Worm (Caenorhabditis elegans) whole organism, L3 larva: Measurements from ENCODE around the gene Y47D3A.13.
"Not testable (repeated sequence)": the region's sequence is repeated elsewhere in the genome, so short reads cannot be mapped to it uniquely, and the experiment has no call there.

Experiments
- R02D3.7 ChIP-seq: fragments of 150-350 bp; optimal IDR thresholded peaks from 2 replicates; lab custom pipeline; 2014; ENCODE audit warnings: missing biosample characterization, missing genetic modification characterization
- ZK546.5 ChIP-seq: sonication (generic microtip); optimal IDR thresholded peaks from 2 replicates; lab custom pipeline; 2017; ENCODE audit warnings: missing biosample characterization, missing genetic modification characterization
- aly-2 ChIP-seq: fragments of 150-350 bp; optimal IDR thresholded peaks from 2 replicates; lab custom pipeline; 2014; ENCODE audit warnings: missing biosample characterization, missing genetic modification characterization
- ama-1 ChIP-seq: fragments of 150-350 bp; optimal IDR thresholded peaks from 2 replicates; lab custom pipeline; 2018
- ceh-82 ChIP-seq: fragments of 150-350 bp; optimal IDR thresholded peaks from 2 replicates; lab custom pipeline; 2014; ENCODE audit warnings: missing biosample characterization, missing genetic modification characterization
- egl-5 ChIP-seq: fragments of 150-350 bp; optimal IDR thresholded peaks from 2 replicates; lab custom pipeline; 2017; ENCODE audit warnings: missing biosample characterization, missing genetic modification reagents, missing genetic modification characterization, inconsistent platforms
- elt-1 ChIP-seq: fragments of 150-350 bp; optimal IDR thresholded peaks from 2 replicates; lab custom pipeline; 2014; ENCODE audit warnings: missing biosample characterization, missing genetic modification characterization
- elt-2 ChIP-seq: sonication (generic microtip); optimal IDR thresholded peaks from 2 replicates; lab custom pipeline; 2016; ENCODE audit warnings: missing genetic modification reagents, mild to moderate bottlenecking, missing genetic modification characterization, missing compliant biosample characterization
- elt-3 ChIP-seq, 3 experiments: fragments of 150-350 bp in 1 of 3; sonication (generic microtip) in 2 of 3; optimal IDR thresholded peaks; 2 replicates in 2 of 3; 4 replicates in 1 of 3; lab custom pipeline; 2014 to 2017; ENCODE audit warnings: missing biosample characterization in 3 of 3, missing genetic modification characterization in 3 of 3
- eor-1 ChIP-seq, 2 experiments: fragments of 150-350 bp; optimal IDR thresholded peaks; 2 replicates each; lab custom pipeline; 2014 to 2018; ENCODE audit warnings: missing biosample characterization in 2 of 2, missing genetic modification characterization in 2 of 2
- fkh-10 ChIP-seq: sonication (generic microtip); optimal IDR thresholded peaks from 2 replicates; lab custom pipeline; 2017; ENCODE audit warnings: missing biosample characterization, missing genetic modification reagents, missing genetic modification characterization
- jun-1 ChIP-seq: fragments of 150-350 bp; optimal IDR thresholded peaks from 2 replicates; lab custom pipeline; 2014; ENCODE audit warnings: missing biosample characterization, missing genetic modification reagents, missing genetic modification characterization
- lin-15B ChIP-seq: fragments of 150-350 bp; optimal IDR thresholded peaks from 2 replicates; lab custom pipeline; 2014; ENCODE audit warnings: missing biosample characterization, missing genetic modification characterization
- lin-39 ChIP-seq: fragments of 150-350 bp; optimal IDR thresholded peaks from 2 replicates; lab custom pipeline; 2018; ENCODE audit warnings: missing biosample characterization, missing genetic modification reagents, missing genetic modification characterization
- nfya-1 ChIP-seq: sonication (generic microtip); optimal IDR thresholded peaks from 2 replicates; lab custom pipeline; 2017; ENCODE audit warnings: missing genetic modification characterization, mild to moderate bottlenecking, missing compliant biosample characterization, antibody characterized with exemption, moderate library complexity; ENCODE audit not compliant: insufficient read depth
- nhr-11 ChIP-seq: fragments of 150-350 bp; optimal IDR thresholded peaks from 2 replicates; lab custom pipeline; 2014; ENCODE audit warnings: missing biosample characterization, missing genetic modification characterization
- nhr-12 ChIP-seq: fragments of 150-350 bp; optimal IDR thresholded peaks from 2 replicates; lab custom pipeline; 2014; ENCODE audit warnings: missing biosample characterization, missing genetic modification characterization
- nhr-23 ChIP-seq: fragments of 150-350 bp; optimal IDR thresholded peaks from 2 replicates; lab custom pipeline; 2014; ENCODE audit warnings: missing biosample characterization, missing genetic modification reagents, missing genetic modification characterization
- nhr-25 ChIP-seq: sonication (generic microtip); optimal IDR thresholded peaks from 2 replicates; lab custom pipeline; 2017; ENCODE audit warnings: missing biosample characterization, missing genetic modification characterization
- nhr-43 ChIP-seq: sonication (generic microtip); optimal IDR thresholded peaks from 2 replicates; lab custom pipeline; 2016; ENCODE audit warnings: mild to moderate bottlenecking, missing genetic modification characterization, missing compliant biosample characterization; ENCODE audit not compliant: poor library complexity, severe bottlenecking
- nhr-67 ChIP-seq: fragments of 150-350 bp; optimal IDR thresholded peaks from 2 replicates; lab custom pipeline; 2014; ENCODE audit warnings: missing biosample characterization, missing genetic modification characterization
- nhr-76 ChIP-seq: fragments of 150-350 bp; sonication (generic microtip); optimal IDR thresholded peaks from 5 replicates; lab custom pipeline; 2014; ENCODE audit warnings: missing biosample characterization, missing genetic modification characterization
- nhr-77 ChIP-seq: fragments of 150-350 bp; optimal IDR thresholded peaks from 2 replicates; lab custom pipeline; 2014; ENCODE audit warnings: missing biosample characterization, missing genetic modification characterization
- pha-4 ChIP-seq: fragments of 150-350 bp; optimal IDR thresholded peaks from 2 replicates; lab custom pipeline; 2014; ENCODE audit warnings: missing biosample characterization, missing genetic modification reagents, missing genetic modification characterization
- pqm-1 ChIP-seq: fragments of 150-350 bp; optimal IDR thresholded peaks from 2 replicates; lab custom pipeline; 2017; ENCODE audit warnings: missing biosample characterization, missing genetic modification characterization, inconsistent platforms
- tbx-2 ChIP-seq: sonication (generic microtip); optimal IDR thresholded peaks from 2 replicates; lab custom pipeline; 2016; ENCODE audit warnings: mild to moderate bottlenecking, missing genetic modification characterization, missing compliant biosample characterization
- unc-62 ChIP-seq: fragments of 150-350 bp; sonication (generic microtip); optimal IDR thresholded peaks from 4 replicates; lab custom pipeline; 2014; ENCODE audit warnings: missing biosample characterization, missing genetic modification reagents, missing genetic modification characterization
- ztf-11 ChIP-seq: fragments of 150-350 bp; optimal IDR thresholded peaks from 2 replicates; lab custom pipeline; 2014; ENCODE audit warnings: missing biosample characterization, missing genetic modification characterization
- ztf-4 ChIP-seq: fragments of 150-350 bp; optimal IDR thresholded peaks from 2 replicates; lab custom pipeline; 2014; ENCODE audit warnings: missing biosample characterization, missing genetic modification characterization

Y47D3A.13 gene

DNA sequence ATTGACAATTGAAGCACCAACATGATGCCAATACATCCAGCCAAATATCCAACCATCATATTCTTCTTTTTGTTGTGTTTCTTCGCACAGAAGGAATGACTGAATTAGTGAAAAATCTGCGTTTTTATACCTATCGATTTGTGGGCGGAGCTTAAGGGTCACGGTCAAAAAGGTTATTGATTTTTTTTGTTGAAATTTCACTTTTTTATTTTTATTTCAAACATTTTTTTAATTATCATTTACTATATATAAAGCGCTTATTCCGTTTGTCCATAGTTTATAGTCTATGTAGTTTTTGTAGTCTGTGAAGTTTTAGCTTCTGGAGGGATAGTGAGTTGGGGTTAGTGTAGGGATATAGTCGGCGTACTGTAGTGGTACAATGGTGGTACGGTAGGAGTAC is at the start of gene Y47D3A.13:
Gene Y47D3A.13, minus strand, starts transcription at position 101 of the 400 bp plus-strand sequence.
- not testable (repeated sequence) for TF ChIP-seq egl-5, nhr-67, jun-1 (tag; lab: Kevin White, UChicago)
- TF ChIP-seq, all 47 proteins: peak for 0; not testable (repeated sequence) for 47

DNA sequence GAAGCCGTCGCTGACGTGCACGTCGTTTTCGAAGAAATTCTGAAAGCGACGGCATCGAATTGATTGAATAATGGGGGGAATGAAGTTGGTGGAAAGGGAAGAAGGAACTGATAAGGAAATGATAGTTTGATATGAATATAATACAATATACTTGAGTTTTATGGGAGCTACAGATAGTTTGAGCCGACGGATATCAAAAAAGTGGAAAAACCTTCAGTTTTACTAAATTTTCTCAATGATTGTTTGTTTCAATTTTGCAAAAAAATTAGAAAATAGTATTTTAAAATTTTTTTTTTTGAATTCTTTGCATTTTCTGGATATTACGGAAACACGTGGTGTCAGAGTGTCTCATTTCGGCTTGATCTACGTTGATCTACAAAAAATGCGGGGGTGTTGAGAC is 46.9 kb upstream of the Y47D3A.13 start, which contains the start of gene obr-1:
Gene obr-1, minus strand, starts transcription at position 101 of the 400 bp plus-strand sequence.
- TF ChIP-seq lin-39 (tag; lab: Kevin White, UChicago), result no peak
- peak; percentile 17 for TF ChIP-seq elt-2 (tag; lab: Kevin White, UChicago)
- no peak for TF ChIP-seq pha-4
- TF ChIP-seq nhr-11 (tag; lab: Kevin White, UChicago), result no peak
- no peak for TF ChIP-seq unc-62 (GFP tag; lab: Kevin White, UChicago)
- no peak for TF ChIP-seq nhr-23 (tag; lab: Kevin White, UChicago)

DNA sequence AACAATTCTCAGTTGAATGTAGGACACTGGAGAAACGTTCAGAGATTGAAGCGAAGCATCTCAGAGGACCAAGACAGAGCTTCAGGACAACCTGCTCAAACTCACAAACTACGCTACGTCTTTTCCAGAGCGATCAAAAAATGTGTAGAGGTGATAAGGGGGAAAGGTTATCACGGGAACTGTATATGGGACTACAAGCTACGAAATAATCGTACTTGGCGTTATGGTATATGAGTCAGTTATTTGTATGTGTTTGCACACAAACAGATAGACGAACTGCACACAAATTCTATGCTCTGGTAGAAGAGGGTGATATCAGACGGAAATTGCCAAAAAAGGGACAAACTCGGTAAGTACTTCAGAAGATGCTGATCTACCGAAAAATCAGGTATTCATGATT is 45.3 kb upstream of the Y47D3A.13 start:
- peak; percentile 38 for TF ChIP-seq elt-2 (tag; lab: Kevin White, UChicago)
- TF ChIP-seq pqm-1, result peak; percentile 52
- peak; percentile 5 for TF ChIP-seq jun-1 (tag; lab: Kevin White, UChicago)
- TF ChIP-seq nhr-23 (tag; lab: Kevin White, UChicago), result no peak
- no peak for TF ChIP-seq elt-1
- no peak for TF ChIP-seq tbx-2 (tag; lab: Kevin White, UChicago)
- TF ChIP-seq, all 47 proteins: peak for 3

DNA sequence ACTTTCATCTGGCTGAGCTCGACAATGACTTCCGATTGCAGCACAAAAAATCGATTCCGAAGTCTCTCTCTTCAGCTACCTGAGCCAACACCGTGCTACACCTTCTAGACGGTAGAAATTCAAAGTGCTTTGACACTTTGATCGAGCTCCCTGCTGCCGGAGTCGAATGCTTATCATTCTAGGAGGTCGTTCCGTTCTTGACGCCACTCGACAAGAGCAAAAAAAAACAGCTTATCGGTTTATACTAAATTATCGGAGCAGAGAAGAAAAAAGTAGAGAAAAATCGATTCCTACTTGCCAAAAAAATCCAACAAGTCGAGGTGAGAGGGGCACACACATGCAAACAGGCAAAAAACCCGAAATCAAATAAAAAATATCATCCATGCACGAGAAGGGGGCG is 44.6 kb upstream of the Y47D3A.13 start:
- TF ChIP-seq ama-1 (lab: Kevin White, UChicago) (no peak), ZK546.5 (tag; lab: Kevin White, UChicago) (no peak), jun-1 (tag; lab: Kevin White, UChicago) (peak; percentile 17), pha-4 (peak; percentile 23), ztf-11 (tag; lab: Kevin White, UChicago) (no peak), unc-62 (GFP tag; lab: Kevin White, UChicago) (no peak), nhr-25 (tag; lab: Kevin White, UChicago) (no peak), elt-2 (tag; lab: Kevin White, UChicago) (peak; percentile 81), ceh-82 (no peak), ztf-4 (tag; lab: Kevin White, UChicago) (no peak)
- TF ChIP-seq, all 47 proteins: peak for 3

DNA sequence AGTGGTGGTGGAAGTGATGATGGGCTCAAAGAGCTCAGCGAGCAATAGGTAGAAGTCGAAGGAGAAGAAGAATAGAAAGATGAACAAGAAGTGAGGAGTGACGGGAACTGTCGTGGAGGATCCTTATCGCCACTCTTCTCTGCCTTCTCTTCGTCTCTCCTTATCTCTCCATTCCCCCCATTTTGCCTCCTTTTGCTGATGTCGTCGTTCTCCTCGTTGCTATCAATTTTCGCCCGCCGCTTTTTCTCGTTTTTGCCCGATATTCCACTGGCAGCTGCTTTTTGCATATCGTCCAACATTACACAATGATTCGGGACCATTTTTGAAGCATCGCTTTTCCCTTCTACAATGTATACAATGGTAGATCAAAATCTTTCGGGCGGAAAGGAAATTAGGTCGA is 43.5 kb upstream of the Y47D3A.13 start:
- TF ChIP-seq nhr-67 (tag; lab: Kevin White, UChicago) (no peak), elt-3 (tag; optimal IDR thresholded peaks at IDR 0.05; lab: Kevin White, UChicago) (peak in 1 of 3 experiments; percentile 71), eor-1 (tag; optimal IDR thresholded peaks at IDR 0.05; lab: Kevin White, UChicago) (no peak), elt-2 (tag; lab: Kevin White, UChicago) (peak; percentile 84), nhr-76 (tag; lab: Kevin White, UChicago) (no peak), ama-1 (lab: Kevin White, UChicago) (no peak), R02D3.7 (no peak), ZK546.5 (tag; lab: Kevin White, UChicago) (no peak), nfya-1 (tag; lab: Kevin White, UChicago) (no peak)

DNA sequence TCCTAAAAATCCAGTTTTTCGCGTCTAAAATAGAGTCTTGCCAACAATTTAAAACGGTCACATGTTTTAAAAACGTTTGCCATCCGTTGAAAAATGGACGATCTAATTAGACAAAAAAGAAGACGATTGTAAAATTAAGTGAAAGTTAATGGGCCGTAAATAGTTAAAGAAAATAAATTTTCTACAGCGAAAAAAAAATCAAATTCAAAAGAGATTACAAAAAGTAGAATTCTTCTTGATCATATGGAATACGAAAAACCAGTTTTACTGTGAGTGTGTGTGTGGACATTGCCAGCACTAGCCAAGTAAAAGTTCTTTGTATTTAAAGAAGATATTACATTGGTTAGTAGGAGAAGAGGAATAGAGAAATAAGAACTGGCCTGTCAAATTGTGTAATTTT is 38.2 kb upstream of the Y47D3A.13 start:
- TF ChIP-seq nhr-12 (tag; lab: Kevin White, UChicago), result no peak
- TF ChIP-seq nhr-67 (tag; lab: Kevin White, UChicago), result no peak
- no peak for TF ChIP-seq ztf-4 (tag; lab: Kevin White, UChicago)
- TF ChIP-seq fkh-10, result no peak
- no peak for TF ChIP-seq eor-1 (tag; optimal IDR thresholded peaks at IDR 0.05; lab: Kevin White, UChicago)
- TF ChIP-seq unc-62 (GFP tag; lab: Kevin White, UChicago), result no peak
- no peak for TF ChIP-seq elt-3 (tag; optimal IDR thresholded peaks at IDR 0.05; lab: Kevin White, UChicago)
- no peak for TF ChIP-seq aly-2 (tag; lab: Kevin White, UChicago)
- TF ChIP-seq elt-1, result peak; percentile 0
- no peak for TF ChIP-seq nhr-43 (tag; lab: Kevin White, UChicago)
- TF ChIP-seq nhr-77, result no peak
- TF ChIP-seq nhr-25 (tag; lab: Kevin White, UChicago), result peak; percentile 16
- no peak for TF ChIP-seq elt-2 (tag; lab: Kevin White, UChicago)
- TF ChIP-seq lin-15B, result no peak
- TF ChIP-seq, all 47 proteins: peak for 2
